Fruit fly (Drosophila melanogaster) whole organism, wandering third instar larva: ENCODE data around the gene CG43999.

Experiments used
- Abd-B ChIP-seq: fragments of >200 bp; optimal IDR thresholded peaks from 2 replicates; lab custom pipeline; 2017; ENCODE audit warnings: missing biosample characterization, missing genetic modification characterization
- CG32264 ChIP-seq: fragments of 200-800 bp; sonication (Bioruptor generic); optimal IDR thresholded peaks from 2 replicates; lab custom pipeline; 2016; ENCODE audit warnings: missing biosample characterization, missing genetic modification characterization
- CG9705 ChIP-seq: fragments of 200-800 bp; sonication (Bioruptor generic); optimal IDR thresholded peaks from 2 replicates; lab custom pipeline; 2018; ENCODE audit warnings: missing biosample characterization, mild to moderate bottlenecking, missing genetic modification characterization
- CrebA ChIP-seq: fragments of 200-800 bp; sonication (Bioruptor generic); optimal IDR thresholded peaks from 2 replicates; lab custom pipeline; 2016; ENCODE audit warnings: missing biosample characterization, mild to moderate bottlenecking, missing genetic modification characterization, borderline replicate concordance
- Dfd ChIP-seq: fragments of >200 bp; optimal IDR thresholded peaks from 2 replicates; lab custom pipeline; 2017; ENCODE audit warnings: missing biosample characterization, missing genetic modification characterization
- Dif ChIP-seq: fragments of 200-275, 200-300 bp; sonication (Bioruptor generic); optimal IDR thresholded peaks from 2 replicates; lab custom pipeline; 2018; ENCODE audit warnings: missing biosample characterization, missing genetic modification characterization; ENCODE audit not compliant: partially characterized antibody
- GATAd ChIP-seq: sonication (Bioruptor generic); optimal IDR thresholded peaks from 2 replicates; lab custom pipeline; 2016; ENCODE audit warnings: missing biosample characterization, missing genetic modification characterization
- HLH106 ChIP-seq: fragments of 200-800 bp; optimal IDR thresholded peaks from 3 replicates; lab custom pipeline; 2019; ENCODE audit warnings: missing biosample characterization, mild to moderate bottlenecking, missing genetic modification characterization, moderate library complexity
- Hnf4 ChIP-seq: fragments of 200-800 bp; sonication (Bioruptor generic); optimal IDR thresholded peaks from 2 replicates; lab custom pipeline; 2016; ENCODE audit warnings: missing biosample characterization, mild to moderate bottlenecking, missing genetic modification characterization
- Hr78 ChIP-seq: fragments of >200 bp; optimal IDR thresholded peaks from 2 replicates; lab custom pipeline; 2017; ENCODE audit warnings: missing biosample characterization, missing genetic modification characterization
- Hr83 ChIP-seq: fragments of 200-300 bp; sonication (Bioruptor generic); optimal IDR thresholded peaks from 2 replicates; lab custom pipeline; 2016; ENCODE audit warnings: missing biosample characterization, mild to moderate bottlenecking, missing genetic modification characterization, moderate library complexity; ENCODE audit not compliant: poor library complexity, severe bottlenecking
- Jra ChIP-seq: sonication (Bioruptor generic); optimal IDR thresholded peaks from 2 replicates; lab custom pipeline; 2016; ENCODE audit warnings: missing biosample characterization, missing genetic modification characterization
- Mio ChIP-seq: sonication (Bioruptor generic); optimal IDR thresholded peaks from 2 replicates; lab custom pipeline; 2016; ENCODE audit warnings: missing biosample characterization, missing genetic modification characterization
- Myc ChIP-seq: fragments of >200 bp; optimal IDR thresholded peaks from 2 replicates; lab custom pipeline; 2017
- N ChIP-seq: fragments of >200 bp; optimal IDR thresholded peaks from 2 replicates; lab custom pipeline; 2018; ENCODE audit warnings: missing biosample characterization, missing external identifiers, missing genetic modification characterization
- OdsH ChIP-seq: fragments of 200-800 bp; sonication (Bioruptor generic); optimal IDR thresholded peaks from 2 replicates; lab custom pipeline; 2016; ENCODE audit warnings: missing biosample characterization, mild to moderate bottlenecking, missing genetic modification characterization
- Rel ChIP-seq, 2 experiments: fragments of 200-800 bp; sonication (Bioruptor generic) in 1 of 2; optimal IDR thresholded peaks; 2 replicates in 1 of 2; 3 replicates in 1 of 2; lab custom pipeline; 2016 to 2019; ENCODE audit warnings: mild to moderate bottlenecking in 2 of 2, missing biosample characterization in 2 of 2, missing genetic modification characterization in 2 of 2, moderate library complexity in 1 of 2
- Sp1 ChIP-seq: fragments of 200-800 bp; sonication (Bioruptor generic); optimal IDR thresholded peaks from 3 replicates; lab custom pipeline; 2019; ENCODE audit warnings: missing biosample characterization, mild to moderate bottlenecking, missing genetic modification characterization, moderate library complexity
- Vsx2 ChIP-seq: fragments of 200-300, 225-300 bp; sonication (Bioruptor generic); optimal IDR thresholded peaks from 2 replicates; lab custom pipeline; 2018; ENCODE audit warnings: missing biosample characterization, missing genetic modification characterization; ENCODE audit not compliant: partially characterized antibody
- br ChIP-seq: fragments of 200-800 bp; sonication (Bioruptor generic); optimal IDR thresholded peaks from 2 replicates; lab custom pipeline; 2016; ENCODE audit warnings: missing biosample characterization, missing genetic modification characterization
- brk ChIP-seq: fragments of 200-800 bp; sonication (Bioruptor generic); optimal IDR thresholded peaks from 2 replicates; lab custom pipeline; 2016; ENCODE audit warnings: missing biosample characterization, mild to moderate bottlenecking, missing genetic modification characterization
- dl ChIP-seq, 2 experiments: fragments of 175-275, 200-275 bp in 1 of 2; fragments of 200-275 bp in 1 of 2; sonication (Bioruptor generic); optimal IDR thresholded peaks; lab custom pipeline; 2018; ENCODE audit warnings: mild to moderate bottlenecking in 2 of 2, missing biosample characterization in 2 of 2, missing genetic modification characterization in 2 of 2, moderate library complexity in 2 of 2; ENCODE audit not compliant: partially characterized antibody in 2 of 2, insufficient read depth in 1 of 2
- dmrt93B ChIP-seq: fragments of 200-800 bp; sonication (Bioruptor generic); optimal IDR thresholded peaks from 2 replicates; lab custom pipeline; 2018; ENCODE audit warnings: missing biosample characterization, mild to moderate bottlenecking, missing genetic modification characterization
- dsf ChIP-seq: sonication (Bioruptor generic); optimal IDR thresholded peaks from 2 replicates; lab custom pipeline; 2016; ENCODE audit warnings: missing biosample characterization, missing genetic modification characterization, borderline replicate concordance
- ey ChIP-seq: fragments of 200-800 bp; sonication (Bioruptor generic); optimal IDR thresholded peaks from 2 replicates; lab custom pipeline; 2016; ENCODE audit warnings: missing biosample characterization, missing genetic modification characterization
- foxo ChIP-seq, 2 experiments: fragments of 200-800 bp; sonication (Bioruptor generic); optimal IDR thresholded peaks; 2 replicates in 1 of 2; 3 replicates in 1 of 2; lab custom pipeline; 2016 to 2017; ENCODE audit warnings: missing biosample characterization in 2 of 2, missing genetic modification characterization in 2 of 2
- fru ChIP-seq: fragments of 200-800 bp; sonication (Bioruptor generic); optimal IDR thresholded peaks from 3 replicates; lab custom pipeline; 2016; ENCODE audit warnings: missing biosample characterization, mild to moderate bottlenecking, missing genetic modification characterization
- h ChIP-seq: fragments of 200-800 bp; sonication (Bioruptor generic); optimal IDR thresholded peaks from 3 replicates; lab custom pipeline; 2016; ENCODE audit warnings: missing biosample characterization, mild to moderate bottlenecking, missing genetic modification characterization
- jim ChIP-seq: fragments of 175-275, 200-325 bp; sonication (Bioruptor generic); optimal IDR thresholded peaks from 2 replicates; lab custom pipeline; 2016; ENCODE audit warnings: missing biosample characterization, mild to moderate bottlenecking, missing genetic modification characterization
- lola ChIP-seq: fragments of >200 bp; optimal IDR thresholded peaks from 2 replicates; lab custom pipeline; 2017; ENCODE audit warnings: missing biosample characterization, missing genetic modification characterization
- pan ChIP-seq: fragments of >200 bp; optimal IDR thresholded peaks from 2 replicates; lab custom pipeline; 2017
- psq ChIP-seq: fragments of 200-800 bp; sonication (Bioruptor generic); optimal IDR thresholded peaks from 3 replicates; lab custom pipeline; 2017; ENCODE audit warnings: missing biosample characterization, mild to moderate bottlenecking, missing genetic modification characterization, moderate library complexity
- rgr ChIP-seq: fragments of 200-800 bp; sonication (Bioruptor generic); optimal IDR thresholded peaks from 3 replicates; lab custom pipeline; 2016; ENCODE audit warnings: missing biosample characterization, mild to moderate bottlenecking, missing genetic modification characterization
- sage ChIP-seq: fragments of 200-800 bp; sonication (Bioruptor generic); optimal IDR thresholded peaks from 2 replicates; lab custom pipeline; 2016; ENCODE audit warnings: missing biosample characterization, mild to moderate bottlenecking, missing genetic modification characterization
- sv ChIP-seq: fragments of 200-800 bp; sonication (Bioruptor generic); optimal IDR thresholded peaks from 3 replicates; lab custom pipeline; 2016; ENCODE audit warnings: missing biosample characterization, missing genetic modification characterization
- tai ChIP-seq: sonication (Bioruptor generic); optimal IDR thresholded peaks from 2 replicates; lab custom pipeline; 2016; ENCODE audit warnings: missing biosample characterization, missing genetic modification characterization
- usp ChIP-seq: fragments of >200 bp; optimal IDR thresholded peaks from 2 replicates; lab custom pipeline; 2017; ENCODE audit warnings: missing biosample characterization, missing genetic modification characterization
- woc ChIP-seq: sonication (Bioruptor generic); optimal IDR thresholded peaks from 2 replicates; lab custom pipeline; 2016; ENCODE audit warnings: missing biosample characterization, mild to moderate bottlenecking, missing genetic modification characterization

CG43999 gene

DNA sequence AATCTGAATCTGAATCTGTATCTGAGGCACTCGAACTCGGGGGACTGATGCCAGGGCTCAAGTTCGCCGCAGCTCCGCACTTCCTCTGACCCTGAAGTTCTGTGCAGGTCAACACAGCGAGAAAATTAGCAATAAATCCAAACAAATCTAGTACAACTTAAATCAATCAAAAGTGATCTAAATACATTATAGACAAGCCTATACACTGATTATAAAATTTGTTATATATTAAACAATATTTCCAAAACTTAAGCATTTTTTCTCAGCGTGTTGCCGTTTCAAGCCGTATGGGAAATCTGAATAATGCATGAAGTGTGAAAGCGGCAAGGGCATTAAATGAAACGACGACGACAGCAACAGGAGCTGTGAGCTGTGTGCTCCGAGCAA is 13.8 kb downstream of the CG43999 start:
- TF ChIP-seq sage, result peak; percentile 93
- TF ChIP-seq lola (GFP tag; lab: Kevin White, UChicago), result no peak
- TF ChIP-seq h (GFP tag; lab: Kevin White, UChicago), result peak; percentile 95
- TF ChIP-seq Dif (GFP tag; lab: Kevin White, UChicago), result no peak
- TF ChIP-seq br (GFP tag; lab: Kevin White, UChicago), result peak; percentile 94
- peak in 1 of 2 experiments; percentile 95 for TF ChIP-seq foxo (GFP tag; optimal IDR thresholded peaks at IDR 0.05; lab: Kevin White, UChicago)
- peak; percentile 94 for TF ChIP-seq Sp1
- TF ChIP-seq Hnf4, result peak; percentile 92
- peak; percentile 90 for TF ChIP-seq woc
- no peak for TF ChIP-seq N (GFP tag; lab: Kevin White, UChicago)
- peak; percentile 89 for TF ChIP-seq psq (GFP tag; lab: Kevin White, UChicago)
- peak; percentile 71 for TF ChIP-seq Jra (GFP tag; lab: Kevin White, UChicago)
- TF ChIP-seq pan (lab: Kevin White, UChicago), result no peak
- TF ChIP-seq dsf (GFP tag; lab: Kevin White, UChicago), result peak; percentile 82
- TF ChIP-seq fru (GFP tag; lab: Kevin White, UChicago), result peak; percentile 94
- TF ChIP-seq sv (GFP tag; lab: Kevin White, UChicago), result no peak
- no peak for TF ChIP-seq usp (GFP tag; lab: Kevin White, UChicago)
- no peak for TF ChIP-seq dl (GFP tag; optimal IDR thresholded peaks at IDR 0.05; lab: Kevin White, UChicago; ENCODE audit: insufficient read depth in 1 of 2, partially characterized antibody in 2 of 2)
- TF ChIP-seq Hr78, result no peak
- TF ChIP-seq jim (GFP tag; lab: Kevin White, UChicago), result no peak
- TF ChIP-seq Rel (GFP tag; optimal IDR thresholded peaks at IDR 0.05; lab: Kevin White, UChicago), result peak; percentile 79
- peak; percentile 68 for TF ChIP-seq Rel (tag; optimal IDR thresholded peaks at IDR 0.05; lab: Kevin White, UChicago)
- TF ChIP-seq tai, result peak; percentile 88
- TF ChIP-seq dmrt93B (GFP tag; lab: Kevin White, UChicago), result peak; percentile 86
- no peak for TF ChIP-seq Myc (lab: Kevin White, UChicago)
- no peak for TF ChIP-seq Dfd
- TF ChIP-seq GATAd (GFP tag; lab: Kevin White, UChicago), result peak; percentile 19
- peak; percentile 48 for TF ChIP-seq CrebA
- peak; percentile 95 for TF ChIP-seq OdsH (GFP tag; lab: Kevin White, UChicago)
- no peak for TF ChIP-seq Abd-B (GFP tag; lab: Kevin White, UChicago)
- no peak for TF ChIP-seq Vsx2 (GFP tag; lab: Kevin White, UChicago)
- TF ChIP-seq brk (GFP tag; lab: Kevin White, UChicago), result peak; percentile 89
- peak; percentile 80 for TF ChIP-seq CG32264 (GFP tag; lab: Kevin White, UChicago)
- TF ChIP-seq rgr (GFP tag; lab: Kevin White, UChicago), result peak; percentile 95
- peak; percentile 93 for TF ChIP-seq ey (GFP tag; lab: Kevin White, UChicago)
- TF ChIP-seq HLH106, result peak; percentile 94
- no peak for TF ChIP-seq Mio (GFP tag; lab: Kevin White, UChicago)
- no peak for TF ChIP-seq Hr83 (GFP tag; lab: Kevin White, UChicago)
- peak; percentile 80 for TF ChIP-seq CG9705 (GFP tag; lab: Kevin White, UChicago)
- TF ChIP-seq, all 38 proteins: peak for 23

DNA sequence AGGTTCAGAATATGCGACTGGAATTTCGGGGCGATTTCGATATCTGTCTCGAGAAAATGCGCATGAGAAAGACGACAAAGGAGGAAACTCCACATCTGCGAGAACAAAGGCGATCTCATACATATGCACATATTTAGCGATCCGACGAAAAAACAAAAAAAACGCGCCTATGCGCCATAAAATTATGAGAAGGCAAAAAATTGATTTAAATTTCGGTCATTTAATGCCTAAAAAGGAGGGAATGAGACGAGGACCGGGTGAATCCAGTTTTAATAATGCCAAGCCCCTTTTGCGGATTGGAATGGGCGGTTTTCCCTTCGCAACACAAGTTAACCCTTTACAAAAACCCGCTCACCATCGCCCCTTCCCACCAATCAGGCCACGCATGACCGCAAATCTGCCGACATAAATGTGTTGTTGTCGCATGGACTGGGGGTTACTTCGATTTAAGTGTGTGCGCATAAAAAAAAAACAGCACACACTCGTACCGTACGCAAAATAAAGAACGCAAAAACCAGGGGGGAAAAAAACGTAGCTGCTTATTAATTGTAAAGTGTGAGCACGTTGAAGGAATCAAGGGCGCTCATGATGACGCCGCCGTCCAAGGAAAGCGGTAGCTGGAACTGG is 14.3 kb downstream of the CG43999 start:
- TF ChIP-seq Dif (GFP tag; lab: Kevin White, UChicago), result peak; percentile 1
- TF ChIP-seq Vsx2 (GFP tag; lab: Kevin White, UChicago), result peak; percentile 3
- TF ChIP-seq foxo (GFP tag; optimal IDR thresholded peaks at IDR 0.05; lab: Kevin White, UChicago), result no peak
- no peak for TF ChIP-seq GATAd (GFP tag; lab: Kevin White, UChicago)
